Worm (Caenorhabditis elegans) whole organism, L3 larva: ENCODE measurements around the gene Y54B9A.1.
A peak's percentile ranks its signal among the peaks of the same experiment; 100 is the strongest.

Experiments used
- ZK546.5 ChIP-seq: sonication (generic microtip); optimal IDR thresholded peaks from 2 replicates; lab custom pipeline; 2017; ENCODE audit warnings: missing biosample characterization, missing genetic modification characterization
- aly-2 ChIP-seq: fragments of 150-350 bp; optimal IDR thresholded peaks from 2 replicates; lab custom pipeline; 2014; ENCODE audit warnings: missing biosample characterization, missing genetic modification characterization
- ceh-28 ChIP-seq: fragments of 150-350 bp; optimal IDR thresholded peaks from 2 replicates; lab custom pipeline; 2014; ENCODE audit warnings: missing biosample characterization, missing genetic modification reagents, missing genetic modification characterization
- ceh-82 ChIP-seq: fragments of 150-350 bp; optimal IDR thresholded peaks from 2 replicates; lab custom pipeline; 2014; ENCODE audit warnings: missing biosample characterization, missing genetic modification characterization
- daf-12 ChIP-seq: fragments of 150-350 bp; optimal IDR thresholded peaks from 2 replicates; lab custom pipeline; 2014; ENCODE audit warnings: missing biosample characterization, missing genetic modification reagents, missing genetic modification characterization
- egl-27 ChIP-seq: sonication (generic microtip); optimal IDR thresholded peaks from 4 replicates; lab custom pipeline; 2017; ENCODE audit warnings: missing biosample characterization, missing genetic modification reagents, missing genetic modification characterization
- egl-5 ChIP-seq: fragments of 150-350 bp; optimal IDR thresholded peaks from 2 replicates; lab custom pipeline; 2017; ENCODE audit warnings: missing biosample characterization, missing genetic modification reagents, missing genetic modification characterization, inconsistent platforms
- elt-2 ChIP-seq: sonication (generic microtip); optimal IDR thresholded peaks from 2 replicates; lab custom pipeline; 2016; ENCODE audit warnings: missing genetic modification reagents, mild to moderate bottlenecking, missing genetic modification characterization, missing compliant biosample characterization
- fkh-2 ChIP-seq: fragments of 150-350 bp; optimal IDR thresholded peaks from 2 replicates; lab custom pipeline; 2014; ENCODE audit warnings: missing biosample characterization, missing genetic modification reagents, missing genetic modification characterization
- fos-1 ChIP-seq: fragments of 150-350 bp; optimal IDR thresholded peaks from 2 replicates; lab custom pipeline; 2014; ENCODE audit warnings: missing biosample characterization, missing genetic modification characterization
- hmg-11 ChIP-seq: sonication (generic microtip); optimal IDR thresholded peaks from 2 replicates; lab custom pipeline; 2016; ENCODE audit warnings: missing genetic modification characterization, missing compliant biosample characterization
- jun-1 ChIP-seq: fragments of 150-350 bp; optimal IDR thresholded peaks from 2 replicates; lab custom pipeline; 2014; ENCODE audit warnings: missing biosample characterization, missing genetic modification reagents, missing genetic modification characterization
- lin-15B ChIP-seq: fragments of 150-350 bp; optimal IDR thresholded peaks from 2 replicates; lab custom pipeline; 2014; ENCODE audit warnings: missing biosample characterization, missing genetic modification characterization
- lin-39 ChIP-seq: fragments of 150-350 bp; optimal IDR thresholded peaks from 2 replicates; lab custom pipeline; 2018; ENCODE audit warnings: missing biosample characterization, missing genetic modification reagents, missing genetic modification characterization
- lsy-12 ChIP-seq: sonication (generic microtip); optimal IDR thresholded peaks from 2 replicates; lab custom pipeline; 2016; ENCODE audit warnings: mild to moderate bottlenecking, missing genetic modification characterization, missing compliant biosample characterization
- mdl-1 ChIP-seq: fragments of 150-350 bp; optimal IDR thresholded peaks from 2 replicates; lab custom pipeline; 2014; ENCODE audit warnings: missing biosample characterization, missing genetic modification characterization
- mml-1 ChIP-seq: fragments of 150-350 bp; sonication (generic microtip); optimal IDR thresholded peaks from 3 replicates; lab custom pipeline; 2014; ENCODE audit warnings: missing biosample characterization, missing genetic modification characterization
- nfya-1 ChIP-seq: sonication (generic microtip); optimal IDR thresholded peaks from 2 replicates; lab custom pipeline; 2017; ENCODE audit warnings: missing genetic modification characterization, mild to moderate bottlenecking, missing compliant biosample characterization, antibody characterized with exemption, moderate library complexity; ENCODE audit not compliant: insufficient read depth
- nhr-12 ChIP-seq: fragments of 150-350 bp; optimal IDR thresholded peaks from 2 replicates; lab custom pipeline; 2014; ENCODE audit warnings: missing biosample characterization, missing genetic modification characterization
- nhr-23 ChIP-seq: fragments of 150-350 bp; optimal IDR thresholded peaks from 2 replicates; lab custom pipeline; 2014; ENCODE audit warnings: missing biosample characterization, missing genetic modification reagents, missing genetic modification characterization
- nhr-25 ChIP-seq: sonication (generic microtip); optimal IDR thresholded peaks from 2 replicates; lab custom pipeline; 2017; ENCODE audit warnings: missing biosample characterization, missing genetic modification characterization
- nhr-28 ChIP-seq: fragments of 150-350 bp; optimal IDR thresholded peaks from 2 replicates; lab custom pipeline; 2014; ENCODE audit warnings: missing biosample characterization, missing genetic modification characterization
- nhr-77 ChIP-seq: fragments of 150-350 bp; optimal IDR thresholded peaks from 2 replicates; lab custom pipeline; 2014; ENCODE audit warnings: missing biosample characterization, missing genetic modification characterization
- pha-4 ChIP-seq: fragments of 150-350 bp; optimal IDR thresholded peaks from 2 replicates; lab custom pipeline; 2014; ENCODE audit warnings: missing biosample characterization, missing genetic modification reagents, missing genetic modification characterization
- pqm-1 ChIP-seq: fragments of 150-350 bp; optimal IDR thresholded peaks from 2 replicates; lab custom pipeline; 2017; ENCODE audit warnings: missing biosample characterization, missing genetic modification characterization, inconsistent platforms
- sea-2 ChIP-seq: fragments of 150-350 bp; sonication (generic microtip); optimal IDR thresholded peaks from 4 replicates; lab custom pipeline; 2014; ENCODE audit warnings: missing biosample characterization, missing genetic modification reagents, missing genetic modification characterization
- snpc-4 ChIP-seq: fragments of 150-350 bp; optimal IDR thresholded peaks from 2 replicates; lab custom pipeline; 2014; ENCODE audit warnings: missing biosample characterization, missing genetic modification characterization
- unc-39 ChIP-seq: sonication (generic microtip); optimal IDR thresholded peaks from 4 replicates; lab custom pipeline; 2017; ENCODE audit warnings: missing biosample characterization, missing genetic modification characterization
- unc-62 ChIP-seq: fragments of 150-350 bp; sonication (generic microtip); optimal IDR thresholded peaks from 4 replicates; lab custom pipeline; 2014; ENCODE audit warnings: missing biosample characterization, missing genetic modification reagents, missing genetic modification characterization
- ztf-11 ChIP-seq: fragments of 150-350 bp; optimal IDR thresholded peaks from 2 replicates; lab custom pipeline; 2014; ENCODE audit warnings: missing biosample characterization, missing genetic modification characterization
- ztf-4 ChIP-seq: fragments of 150-350 bp; optimal IDR thresholded peaks from 2 replicates; lab custom pipeline; 2014; ENCODE audit warnings: missing biosample characterization, missing genetic modification characterization

The Y54B9A.1 gene

DNA sequence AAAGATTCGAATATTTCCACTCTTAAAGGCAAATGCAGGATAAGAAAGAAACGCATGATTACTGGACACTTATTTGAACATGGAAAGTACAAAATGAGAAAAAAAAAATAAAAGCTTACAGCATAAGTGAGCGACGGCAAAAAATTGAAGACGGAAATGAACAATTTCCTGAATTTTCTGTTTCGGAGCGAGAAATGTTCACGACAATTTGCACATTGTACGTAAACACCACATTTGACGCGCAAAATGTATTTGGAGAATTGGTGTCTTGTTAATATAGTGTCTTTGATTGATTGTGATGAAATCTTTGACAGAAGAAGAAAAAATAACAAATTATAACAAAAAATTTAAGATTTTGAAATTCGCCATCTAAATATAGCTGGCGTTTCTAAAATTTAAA lies 13.8 kb downstream of the Y54B9A.1 start, which contains the start of gene F36D4.5:
Gene F36D4.5 (minus strand): TSS at position 225 of the 400 bp plus-strand sequence.
- TF ChIP-seq pha-4 (tag; lab: Kevin White, UChicago): peak; percentile 55
- TF ChIP-seq lsy-12: no peak
- peak; percentile 38 for TF ChIP-seq nfya-1
- no peak for TF ChIP-seq jun-1 (tag; lab: Kevin White, UChicago)
- TF ChIP-seq hmg-11 (tag; lab: Kevin White, UChicago): peak; percentile 16
- peak; percentile 14 for TF ChIP-seq snpc-4 (tag; lab: Kevin White, UChicago)
- peak; percentile 22 for TF ChIP-seq lin-15B (tag; lab: Kevin White, UChicago)

DNA sequence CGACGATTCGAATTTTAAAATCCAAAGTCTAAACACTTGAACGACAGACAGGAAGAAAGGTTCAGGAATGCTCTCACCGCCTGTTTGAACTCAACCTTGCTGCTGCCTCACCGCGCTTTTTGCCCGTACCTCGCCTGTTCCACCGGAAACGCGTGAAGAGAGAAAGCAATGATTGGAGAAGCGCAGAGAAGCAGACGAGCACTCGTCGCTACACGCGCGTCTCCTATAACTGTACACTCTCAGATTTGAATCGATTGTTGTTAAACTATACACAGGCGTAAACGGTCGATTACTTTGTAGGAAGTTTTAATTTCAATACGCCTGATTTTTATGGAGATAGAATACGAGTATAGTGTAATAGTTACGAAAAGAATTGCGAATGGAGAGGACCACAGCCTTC lies 14.8 kb downstream of the Y54B9A.1 start:
- TF ChIP-seq ceh-82 (tag; lab: Kevin White, UChicago) (no peak), ceh-28 (peak; percentile 72), jun-1 (tag; lab: Kevin White, UChicago) (no peak), nhr-25 (tag; lab: Kevin White, UChicago) (peak; percentile 50), mdl-1 (tag; lab: Kevin White, UChicago) (no peak), nhr-77 (tag; lab: Kevin White, UChicago) (no peak), nfya-1 (peak; percentile 39), sea-2 (GFP tag; lab: Kevin White, UChicago) (no peak), egl-5 (tag; lab: Kevin White, UChicago) (no peak), nhr-28 (tag; lab: Kevin White, UChicago) (no peak), pha-4 (tag; lab: Kevin White, UChicago) (peak; percentile 45), fkh-2 (no peak), elt-2 (tag; lab: Kevin White, UChicago) (peak; percentile 57), lsy-12 (no peak), pqm-1 (tag; lab: Kevin White, UChicago) (peak; percentile 17), ztf-4 (tag; lab: Kevin White, UChicago) (no peak)
- TF ChIP-seq, all 47 proteins: peak for 6

ce11 chrV:9423539-9423938 lies 15.8 kb downstream of the Y54B9A.1 start:
- TF ChIP-seq snpc-4 (tag; lab: Kevin White, UChicago) (no peak), daf-12 (tag; lab: Kevin White, UChicago) (no peak), nhr-25 (tag; lab: Kevin White, UChicago) (peak; percentile 24), lin-39 (no peak), lin-15B (tag; lab: Kevin White, UChicago) (no peak), unc-62 (GFP tag; lab: Kevin White, UChicago) (no peak), jun-1 (tag; lab: Kevin White, UChicago) (no peak)

DNA sequence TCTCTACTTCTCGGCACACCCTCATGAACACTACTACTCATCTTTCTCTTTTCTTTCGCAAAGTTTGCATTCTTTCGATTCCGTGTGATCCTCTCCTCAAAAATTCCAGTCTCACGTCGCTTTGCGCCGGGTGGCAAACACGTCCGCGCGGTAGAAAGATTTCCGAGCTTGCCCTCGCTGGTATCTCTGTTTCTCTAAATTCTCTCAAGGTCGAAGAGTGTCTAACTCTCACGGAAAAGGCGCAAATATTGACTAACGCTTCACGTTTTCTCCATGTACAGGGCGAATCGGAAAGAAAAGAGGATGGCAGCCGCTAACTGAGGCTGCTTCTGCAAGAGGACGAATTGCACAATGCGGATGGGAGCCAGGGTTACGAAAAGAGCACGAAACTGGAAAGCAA lies 16.6 kb downstream of the Y54B9A.1 start:
- TF ChIP-seq snpc-4 (tag; lab: Kevin White, UChicago) (no peak), pha-4 (tag; lab: Kevin White, UChicago) (peak; percentile 30), elt-2 (tag; lab: Kevin White, UChicago) (no peak), fkh-2 (no peak), nfya-1 (peak; percentile 15), mml-1 (tag; lab: Kevin White, UChicago) (no peak), hmg-11 (tag; lab: Kevin White, UChicago) (peak; percentile 54), nhr-25 (tag; lab: Kevin White, UChicago) (peak; percentile 40)

- TF ChIP-seq unc-39 (no peak), ZK546.5 (tag; lab: Kevin White, UChicago) (no peak), sea-2 (GFP tag; lab: Kevin White, UChicago) (no peak), aly-2 (no peak), ztf-11 (tag; lab: Kevin White, UChicago) (no peak)
- TF ChIP-seq, all 47 proteins: peak for 0
These were observed 22.7 kb downstream of the Y54B9A.1 start, which contains the start of gene F36D4.1 for ce11 chrV:9416624-9417023. Gene F36D4.1, plus strand, starts transcription at chrV:9416924.

- TF ChIP-seq nfya-1 (no peak), daf-12 (tag; lab: Kevin White, UChicago) (no peak), nhr-23 (tag; lab: Kevin White, UChicago) (no peak), sea-2 (GFP tag; lab: Kevin White, UChicago) (no peak), snpc-4 (tag; lab: Kevin White, UChicago) (no peak), fos-1 (tag; lab: Kevin White, UChicago) (no peak), ztf-4 (tag; lab: Kevin White, UChicago) (no peak), egl-5 (tag; lab: Kevin White, UChicago) (no peak), nhr-12 (tag; lab: Kevin White, UChicago) (no peak), egl-27 (no peak)
These were observed 24.8 kb downstream of the Y54B9A.1 start, which contains the start of gene F36D4.4 for ce11 chrV:9414516-9414915. Gene F36D4.4, minus strand, starts transcription at chrV:9414616.
